Worm (Caenorhabditis elegans): ENCODE data around the gene adal-1.

ce11 chrII:6934729-6935128 is 41.3 kb upstream of the adal-1 start:
- TF ChIP-seq F13C5.2 (tag; optimal IDR thresholded peaks at IDR 0.05) (no peak), ama-1 (optimal IDR thresholded peaks at IDR 0.05) (no peak), ceh-13 (GFP tag; optimal IDR thresholded peaks at IDR 0.05) (no peak)
